Worm (Caenorhabditis elegans): ENCODE results near the gene rpl-21.
A peak's percentile ranks its signal among the peaks of the same experiment; 100 is the strongest.

rpl-21 gene

DNA sequence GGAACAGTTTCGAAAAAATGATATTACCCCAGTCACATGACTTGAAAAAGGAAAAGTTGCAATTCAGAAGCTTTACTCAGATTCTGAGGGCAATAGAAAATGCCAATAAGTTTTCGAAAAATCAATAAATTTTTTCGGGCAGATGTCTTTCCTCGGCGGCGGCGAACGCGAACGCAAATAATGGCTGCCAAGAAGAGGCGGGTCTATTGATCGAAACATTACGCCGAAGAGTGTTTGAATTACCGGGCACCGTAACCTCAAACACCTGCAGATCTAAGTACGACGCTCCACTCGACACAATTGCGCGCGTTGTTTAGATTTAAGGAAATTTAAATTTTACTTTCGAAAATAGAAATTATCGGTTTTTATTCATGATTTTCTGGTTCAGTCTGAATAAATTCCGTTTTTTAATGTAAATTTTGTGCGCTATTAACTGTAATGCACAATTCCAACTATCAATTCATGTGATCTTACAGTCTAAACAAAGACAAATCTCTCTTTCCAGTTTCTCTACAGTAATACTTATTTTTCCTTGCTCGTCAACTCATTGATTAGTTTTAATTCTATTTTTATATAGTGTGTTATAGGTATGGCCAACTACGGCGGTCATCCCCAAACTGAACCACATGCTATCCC lies 33.9 kb upstream of the rpl-21 start, which contains the start of gene prp-8 (continued):
- TF ChIP-seq Y53F4B.3 (GFP tag; IDR thresholded peaks at IDR 0.05) (no peak), ztf-28 (GFP tag; IDR thresholded peaks at IDR 0.05) (no peak), T26A5.8 (tag; optimal IDR thresholded peaks at IDR 0.05) (no peak), hmg-20 (GFP tag; IDR thresholded peaks at IDR 0.05) (no peak), egrh-3 (GFP tag; IDR thresholded peaks at IDR 0.05) (peak; percentile 32; the same call in 1 of the 2 replicates), F37B4.10 (GFP tag; IDR thresholded peaks at IDR 0.05) (no peak), ztf-6 (GFP tag; IDR thresholded peaks at IDR 0.05) (no peak), die-1 (tag; optimal IDR thresholded peaks at IDR 0.05) (no peak), F33H1.4 (GFP tag; IDR thresholded peaks at IDR 0.05) (peak; percentile 57), ZK185.1 (tag; optimal IDR thresholded peaks at IDR 0.05; ENCODE audit: poor library complexity, severe bottlenecking) (peak; percentile 75), hlh-12 (tag; optimal IDR thresholded peaks at IDR 0.05) (no peak), attf-6 (GFP tag; IDR thresholded peaks at IDR 0.05) (no peak), cebp-1 (GFP tag; IDR thresholded peaks at IDR 0.05) (peak; percentile 31; the same call in 1 of the 2 replicates), cebp-1 (tag; optimal IDR thresholded peaks at IDR 0.05) (peak; percentile 67), lsy-27 (tag; optimal IDR thresholded peaks at IDR 0.05; ENCODE audit: borderline replicate concordance, insufficient read depth) (no peak), F39B2.1 (GFP tag; IDR thresholded peaks at IDR 0.05) (no peak), hlh-26 (GFP tag; conservative IDR thresholded peaks at IDR 0.05) (no peak), sptf-2 (GFP tag; optimal IDR thresholded peaks at IDR 0.05) (no peak), pha-4 (tag; optimal IDR thresholded peaks at IDR 0.05) (peak; percentile 85)

DNA sequence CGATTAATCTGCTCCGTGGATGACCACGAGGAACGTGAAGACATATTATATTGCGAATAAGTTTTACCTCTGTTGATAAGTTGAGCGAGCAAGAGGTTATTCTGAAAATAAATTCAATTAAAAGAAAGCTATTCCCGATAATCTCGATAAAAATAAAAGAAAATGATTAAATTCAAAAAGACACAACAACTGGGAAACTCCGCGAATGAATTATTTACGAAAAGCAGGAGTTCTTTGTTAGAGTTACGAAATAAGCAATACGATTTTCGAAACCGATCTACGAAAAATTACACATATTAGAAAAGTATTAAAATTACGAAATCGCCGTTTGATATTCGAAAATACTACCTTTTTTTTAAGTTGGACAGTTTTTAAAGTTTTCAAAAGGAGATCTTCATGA lies 33.3 kb upstream of the rpl-21 start, which contains the start of gene bath-42:
Gene bath-42 (minus strand): TSS at position 101 of the 400 bp plus-strand sequence.
- TF ChIP-seq nfya-2 (GFP tag; IDR thresholded peaks at IDR 0.05) (no peak), ceh-100 (GFP tag; IDR thresholded peaks at IDR 0.05) (no peak), madf-3 (GFP tag; IDR thresholded peaks at IDR 0.05) (no peak), ceh-58 (GFP tag; IDR thresholded peaks at IDR 0.05) (no peak), lin-26 (GFP tag; IDR thresholded peaks at IDR 0.05) (no peak), hlh-12 (tag; optimal IDR thresholded peaks at IDR 0.05) (no peak), mes-4 (tag; optimal IDR thresholded peaks at IDR 0.05) (no peak), Y53G8AR.9 (GFP tag; conservative IDR thresholded peaks at IDR 0.05) (no peak), lin-54 (GFP tag; optimal IDR thresholded peaks at IDR 0.05) (no peak), madf-6 (GFP tag; IDR thresholded peaks at IDR 0.05) (no peak), dpl-1 (GFP tag; optimal IDR thresholded peaks at IDR 0.05) (no peak), Y95B8A.8 (GFP tag; IDR thresholded peaks at IDR 0.05) (no peak), nhr-90 (tag; optimal IDR thresholded peaks at IDR 0.05) (no peak), lsy-27 (tag; optimal IDR thresholded peaks at IDR 0.05; ENCODE audit: borderline replicate concordance, insufficient read depth) (no peak), hmg-20 (GFP tag; IDR thresholded peaks at IDR 0.05) (no peak), cebp-2 (GFP tag; IDR thresholded peaks at IDR 0.05) (no peak), sdz-38 (tag; optimal IDR thresholded peaks at IDR 0.05) (no peak)

DNA sequence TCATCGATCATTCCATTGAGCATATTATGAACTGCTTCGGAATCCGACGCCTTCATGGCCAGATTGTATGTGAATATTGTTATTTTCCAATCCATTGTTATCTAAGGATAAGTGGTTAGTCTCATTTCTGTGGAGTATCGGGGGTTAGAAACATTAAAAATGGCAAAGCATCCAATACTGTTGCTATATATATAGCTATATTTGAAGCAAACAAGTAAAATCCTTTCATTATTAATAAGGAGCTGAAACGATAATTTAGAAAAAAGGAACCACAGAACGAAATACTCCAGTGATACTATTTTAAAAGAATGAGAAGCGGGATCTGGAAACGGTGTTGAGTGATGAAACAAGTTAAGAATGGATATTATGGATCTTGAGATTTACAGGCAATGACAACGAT lies 31.2 kb upstream of the rpl-21 start, which contains the start of gene inpp-5K:
Gene inpp-5K (minus strand): TSS at position 101 of the 400 bp plus-strand sequence.
- TF ChIP-seq ccch-3 (GFP tag; optimal IDR thresholded peaks at IDR 0.05) (no peak), lsy-27 (tag; optimal IDR thresholded peaks at IDR 0.05; ENCODE audit: borderline replicate concordance, insufficient read depth) (no peak), nfya-2 (GFP tag; IDR thresholded peaks at IDR 0.05) (no peak), sptf-2 (GFP tag; optimal IDR thresholded peaks at IDR 0.05) (no peak), hrde-1 (tag; optimal IDR thresholded peaks at IDR 0.05; ENCODE audit: borderline replicate concordance) (peak; percentile 31), ztf-28 (GFP tag; IDR thresholded peaks at IDR 0.05) (no peak), akir-1 (GFP tag; optimal IDR thresholded peaks at IDR 0.05) (no peak), nfyb-1 (GFP tag; IDR thresholded peaks at IDR 0.05) (peak; percentile 70), lag-1 (GFP tag; IDR thresholded peaks at IDR 0.05) (no peak), Y56A3A.18 (GFP tag; IDR thresholded peaks at IDR 0.05) (no peak)

Measured in whole organism, young adult.